Comparison of ENCODE assay signal across 2 fruit fly cellular contexts in genomic region chr3R:5836536-5836935, dm6.
TF ChIP-seq lines count a peak whose summit lies in the region.

No protein-coding gene starts in this region.

- TF ChIP-seq CTCF in whole organism, embryonic (GFP tag; optimal IDR thresholded peaks at IDR 0.05; lab: Kevin White, UChicago): no peak

TF ChIP-seq in whole organism, adult, 20 proteins besides CTCF, POLR2A, EP300 and RAD21:
- TF ChIP-seq cic (GFP tag; optimal IDR thresholded peaks at IDR 0.05; lab: Kevin White, UChicago) (peak; percentile 8), tj (GFP tag; optimal IDR thresholded peaks at IDR 0.05; lab: Kevin White, UChicago) (no peak)

TF ChIP-seq in whole organism, embryonic, 481 proteins besides CTCF, POLR2A, EP300 and RAD21:
- TF ChIP-seq Dp (GFP tag; optimal IDR thresholded peaks at IDR 0.05; lab: Kevin White, UChicago): no peak
- peak; percentile 84 for TF ChIP-seq exex (tag; optimal IDR thresholded peaks at IDR 0.05; lab: Kevin White, UChicago)
- TF ChIP-seq Scr (GFP tag; IDR thresholded peaks at IDR 0.05; lab: Robert Waterston, UW; ENCODE audit: partially characterized antibody): no peak
- TF ChIP-seq sug (tag; optimal IDR thresholded peaks at IDR 0.05; lab: Kevin White, UChicago): peak; percentile 2
- TF ChIP-seq CG18619 (GFP tag; optimal IDR thresholded peaks at IDR 0.05; lab: Kevin White, UChicago): no peak
- peak; percentile 49 for TF ChIP-seq grn (GFP tag; optimal IDR thresholded peaks at IDR 0.05; lab: Kevin White, UChicago)
- no peak for TF ChIP-seq unc-4 (GFP tag; IDR thresholded peaks at IDR 0.05; lab: Robert Waterston, UW; ENCODE audit: partially characterized antibody)
- TF ChIP-seq mirr (GFP tag; optimal IDR thresholded peaks at IDR 0.05; lab: Kevin White, UChicago): peak; percentile 68
- TF ChIP-seq chm (GFP tag; IDR thresholded peaks at IDR 0.05; lab: Robert Waterston, UW): no peak
- peak; percentile 50; the same call in 2 of the 3 replicates for TF ChIP-seq HLH4C (GFP tag; IDR thresholded peaks at IDR 0.05; lab: Robert Waterston, UW; ENCODE audit: partially characterized antibody)
